Worm (Caenorhabditis elegans) whole organism, L4 larva: ENCODE data around the gene T20B3.1.

Experiments used
- F49E8.2 ChIP-seq: sonication (generic microtip); optimal IDR thresholded peaks from 2 replicates; lab custom pipeline; 2016; ENCODE audit warnings: missing compliant biosample characterization, mild to moderate bottlenecking, missing genetic modification characterization, borderline replicate concordance
- T26A8.4 ChIP-seq: fragments of 200-800 bp; sonication (Bioruptor generic); IDR thresholded peaks from 2 replicates; pipeline ENCODE4 v1.3.6; 2022; ENCODE audit warnings: missing genetic modification characterization, missing compliant biosample characterization
- Y48G9A.11 ChIP-seq: fragments of 200-800 bp; sonication (Bioruptor generic); IDR thresholded peaks from 2 replicates; pipeline ENCODE4 v1.3.6; 2022; ENCODE audit warnings: missing genetic modification reagents, missing genetic modification characterization, missing compliant biosample characterization
- Y75B8A.6 ChIP-seq: fragments of 200-800 bp; sonication (Bioruptor generic); IDR thresholded peaks from 2 replicates; pipeline ENCODE4 v1.3.6; 2022; ENCODE audit warnings: missing genetic modification reagents, missing genetic modification characterization, missing compliant biosample characterization
- aha-1 ChIP-seq: fragments of 150-350 bp; peaks from one replicate; lab custom pipeline; 2014; ENCODE audit warnings: missing biosample characterization, missing genetic modification characterization
- ama-1 ChIP-seq: fragments of 150-350 bp; optimal IDR thresholded peaks from 2 replicates; lab custom pipeline; 2014; ENCODE audit warnings: inconsistent platforms, mixed read lengths
- attf-4 ChIP-seq: sonication (generic microtip); optimal IDR thresholded peaks from 3 replicates; lab custom pipeline; 2017; ENCODE audit warnings: missing biosample characterization, missing genetic modification characterization
- daf-16 ChIP-seq, 3 experiments: sonication (generic microtip); optimal IDR thresholded peaks; 2 replicates each; lab custom pipeline; 2016 to 2017; ENCODE audit warnings: missing genetic modification characterization in 3 of 3, missing genetic modification reagents in 3 of 3, mild to moderate bottlenecking in 2 of 3, missing compliant biosample characterization in 2 of 3, missing biosample characterization in 1 of 3, moderate library complexity in 1 of 3
- daf-19 ChIP-seq: fragments of 200-800 bp; sonication (Bioruptor generic); conservative IDR thresholded peaks from 2 replicates; pipeline ENCODE4 v1.3.6; 2022; ENCODE audit warnings: missing genetic modification characterization, missing compliant biosample characterization
- dmd-6 ChIP-seq: fragments of 200-800 bp; sonication (Bioruptor generic); IDR thresholded peaks from 2 replicates; pipeline ENCODE4 v1.3.6; 2022; ENCODE audit warnings: missing genetic modification reagents, missing genetic modification characterization, missing compliant biosample characterization
- egl-43 ChIP-seq: fragments of 200-800 bp; sonication (Bioruptor generic); IDR thresholded peaks from 2 replicates; pipeline ENCODE4 v1.3.6; 2022; ENCODE audit warnings: missing genetic modification reagents, missing genetic modification characterization, missing compliant biosample characterization
- hlh-30 ChIP-seq: sonication (generic microtip); optimal IDR thresholded peaks from 2 replicates; lab custom pipeline; 2017; ENCODE audit warnings: antibody characterized with exemption, mild to moderate bottlenecking, missing genetic modification characterization, missing compliant biosample characterization; ENCODE audit not compliant: insufficient read depth
- hmg-1.1 ChIP-seq: fragments of 200-800 bp; sonication (Bioruptor generic); IDR thresholded peaks from 2 replicates; pipeline ENCODE4 v1.3.6; 2022; ENCODE audit warnings: missing genetic modification reagents, missing genetic modification characterization, missing compliant biosample characterization
- jun-1 ChIP-seq: fragments of 150-350 bp; optimal IDR thresholded peaks from 2 replicates; lab custom pipeline; 2014; ENCODE audit warnings: missing biosample characterization, missing genetic modification reagents, missing genetic modification characterization
- lin-15B ChIP-seq: fragments of 150-350 bp; sonication (generic microtip); optimal IDR thresholded peaks from 3 replicates; lab custom pipeline; 2014; ENCODE audit warnings: missing biosample characterization, missing genetic modification characterization
- madf-9 ChIP-seq: fragments of 200-800 bp; sonication (Bioruptor generic); conservative IDR thresholded peaks from 2 replicates; pipeline ENCODE4 v1.3.6; 2022; ENCODE audit warnings: missing genetic modification reagents, missing genetic modification characterization, missing compliant biosample characterization
- mdt-29 ChIP-seq: fragments of 200-800 bp; sonication (Bioruptor generic); IDR thresholded peaks from 2 replicates; pipeline ENCODE4 v1.3.6; 2022; ENCODE audit warnings: missing genetic modification reagents, missing genetic modification characterization, missing compliant biosample characterization
- nhr-28 ChIP-seq: fragments of 150-350 bp; optimal IDR thresholded peaks from 2 replicates; lab custom pipeline; 2014; ENCODE audit warnings: missing biosample characterization, missing genetic modification characterization
- nhr-48 ChIP-seq: sonication (generic microtip); optimal IDR thresholded peaks from 2 replicates; lab custom pipeline; 2016; ENCODE audit warnings: mild to moderate bottlenecking, missing genetic modification characterization, missing compliant biosample characterization
- nhr-6 ChIP-seq: fragments of 150-350 bp; optimal IDR thresholded peaks from 2 replicates; lab custom pipeline; 2014; ENCODE audit warnings: missing biosample characterization, missing genetic modification characterization
- nhr-76 ChIP-seq: fragments of 150-350 bp; optimal IDR thresholded peaks from 2 replicates; lab custom pipeline; 2014; ENCODE audit warnings: missing biosample characterization, missing genetic modification characterization
- pha-4 ChIP-seq, 2 experiments: fragments of 150-350 bp in 1 of 2; fragments of 200-800 bp in 1 of 2; sonication (Bioruptor generic) in 1 of 2; IDR thresholded peaks in 1 of 2; optimal IDR thresholded peaks in 1 of 2; 2 replicates each; pipeline versions ENCODE4 v1.3.6 to Lab custom; 2014 to 2022; ENCODE audit warnings: missing genetic modification characterization in 2 of 2, missing genetic modification reagents in 2 of 2, missing biosample characterization in 1 of 2, missing compliant biosample characterization in 1 of 2
- php-3 ChIP-seq: fragments of 200-800 bp; sonication (Bioruptor generic); IDR thresholded peaks from 2 replicates; pipeline ENCODE4 v1.3.6; 2022; ENCODE audit warnings: missing genetic modification reagents, missing genetic modification characterization, missing compliant biosample characterization
- saeg-2 ChIP-seq: fragments of 200-800 bp; sonication (Bioruptor generic); IDR thresholded peaks from 2 replicates; pipeline ENCODE4 v1.3.6; 2022; ENCODE audit warnings: missing genetic modification reagents, missing genetic modification characterization, missing compliant biosample characterization
- skn-1 ChIP-seq: fragments of 150-350 bp; optimal IDR thresholded peaks from 2 replicates; lab custom pipeline; 2014; ENCODE audit warnings: missing biosample characterization, missing genetic modification characterization
- tra-1 ChIP-seq: fragments of 200-800 bp; sonication (Bioruptor generic); IDR thresholded peaks from 2 replicates; pipeline ENCODE4 v1.3.6; 2022; ENCODE audit warnings: missing genetic modification reagents, missing genetic modification characterization, missing compliant biosample characterization
- unc-62 ChIP-seq, 3 experiments: fragments of 150-350 bp in 1 of 3; sonication (generic microtip); optimal IDR thresholded peaks in 2 of 3; peaks in 1 of 3; 1 replicate in 1 of 3; 2 replicates in 2 of 3; lab custom pipeline; 2014 to 2017; ENCODE audit warnings: missing biosample characterization in 3 of 3, missing genetic modification characterization in 3 of 3, missing genetic modification reagents in 3 of 3, missing genotype in 1 of 3
- vab-7 ChIP-seq: fragments of 200-800 bp; sonication (Bioruptor generic); IDR thresholded peaks from 2 replicates; pipeline ENCODE4 v1.3.6; 2022; ENCODE audit warnings: missing genetic modification reagents, missing genetic modification characterization, missing compliant biosample characterization
- zfp-3 ChIP-seq: fragments of 200-800 bp; sonication (Bioruptor generic); conservative IDR thresholded peaks from 2 replicates; pipeline ENCODE4 v1.3.6; 2022; ENCODE audit warnings: missing genetic modification reagents, missing genetic modification characterization, missing compliant biosample characterization

The T20B3.1 gene

DNA sequence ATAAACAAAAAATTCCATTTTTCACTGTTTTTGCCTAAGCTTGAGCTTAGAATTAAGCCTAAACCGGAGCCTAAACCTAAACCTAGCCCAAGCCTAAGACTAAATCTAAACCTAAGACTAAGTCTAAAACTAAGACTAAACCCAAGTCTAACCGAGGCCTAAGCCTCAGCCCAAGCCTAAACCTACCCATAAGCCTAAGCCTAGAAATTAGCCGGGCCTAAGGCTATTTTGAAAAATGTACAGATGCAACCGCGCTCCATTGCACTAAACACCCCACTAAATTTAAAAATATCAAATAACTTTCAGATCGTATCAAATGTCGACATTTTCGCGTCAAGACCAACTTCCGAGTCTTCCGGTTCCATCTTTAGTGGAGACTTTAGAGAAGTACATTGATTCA, at the start of gene T20B3.1:
T20B3.1 (plus strand) TSS at position 301 of the 400 bp plus-strand sequence.
- TF ChIP-seq egl-43 = no peak
- peak; percentile 22 for TF ChIP-seq aha-1 (tag; lab: Kevin White, UChicago)

DNA sequence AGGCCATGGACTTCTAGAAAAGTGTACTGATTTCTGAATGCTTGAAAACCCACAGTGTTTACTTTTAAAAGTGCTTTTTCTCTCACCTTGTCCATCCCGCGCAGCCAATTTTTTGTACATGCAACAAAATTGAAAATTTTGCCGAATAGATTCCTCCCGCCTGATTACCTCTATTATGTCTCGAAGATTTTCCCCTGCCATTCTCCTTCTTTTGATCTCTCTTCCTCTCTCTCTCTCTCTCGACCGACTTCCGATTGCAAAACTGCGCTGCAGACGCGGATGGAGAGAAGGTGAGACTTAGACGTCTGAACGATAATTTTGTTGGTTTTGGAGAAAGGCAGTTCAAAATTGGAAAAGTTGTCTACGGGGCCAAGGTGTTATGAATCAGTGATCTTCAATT, 40.9 kb upstream of the T20B3.1 start:
- TF ChIP-seq jun-1 (tag; lab: Kevin White, UChicago) (no peak), pha-4 (GFP tag; IDR thresholded peaks at IDR 0.05; lab: Robert Waterston, UW) (no peak), pha-4 (tag; optimal IDR thresholded peaks at IDR 0.05; lab: Kevin White, UChicago) (no peak), mdt-29 (GFP tag; lab: Robert Waterston, UW) (no peak), daf-16 (GFP tag; optimal IDR thresholded peaks at IDR 0.05; lab: Kevin White, UChicago) (no peak), daf-16 (tag; optimal IDR thresholded peaks at IDR 0.05; lab: Kevin White, UChicago) (no peak), T26A8.4 (no peak), nhr-6 (tag; lab: Kevin White, UChicago) (no peak), madf-9 (GFP tag; lab: Robert Waterston, UW) (no peak), nhr-28 (tag; lab: Kevin White, UChicago) (no peak), Y75B8A.6 (GFP tag; lab: Robert Waterston, UW) (no peak), attf-4 (tag; lab: Kevin White, UChicago) (no peak), zfp-3 (GFP tag; lab: Robert Waterston, UW) (no peak), daf-19 (no peak), tra-1 (GFP tag; lab: Robert Waterston, UW) (no peak), php-3 (GFP tag; lab: Robert Waterston, UW) (no peak), Y48G9A.11 (GFP tag; lab: Robert Waterston, UW) (no peak), aha-1 (tag; lab: Kevin White, UChicago) (no peak), F49E8.2 (tag; lab: Kevin White, UChicago) (no peak), saeg-2 (GFP tag; lab: Robert Waterston, UW) (no peak)

DNA sequence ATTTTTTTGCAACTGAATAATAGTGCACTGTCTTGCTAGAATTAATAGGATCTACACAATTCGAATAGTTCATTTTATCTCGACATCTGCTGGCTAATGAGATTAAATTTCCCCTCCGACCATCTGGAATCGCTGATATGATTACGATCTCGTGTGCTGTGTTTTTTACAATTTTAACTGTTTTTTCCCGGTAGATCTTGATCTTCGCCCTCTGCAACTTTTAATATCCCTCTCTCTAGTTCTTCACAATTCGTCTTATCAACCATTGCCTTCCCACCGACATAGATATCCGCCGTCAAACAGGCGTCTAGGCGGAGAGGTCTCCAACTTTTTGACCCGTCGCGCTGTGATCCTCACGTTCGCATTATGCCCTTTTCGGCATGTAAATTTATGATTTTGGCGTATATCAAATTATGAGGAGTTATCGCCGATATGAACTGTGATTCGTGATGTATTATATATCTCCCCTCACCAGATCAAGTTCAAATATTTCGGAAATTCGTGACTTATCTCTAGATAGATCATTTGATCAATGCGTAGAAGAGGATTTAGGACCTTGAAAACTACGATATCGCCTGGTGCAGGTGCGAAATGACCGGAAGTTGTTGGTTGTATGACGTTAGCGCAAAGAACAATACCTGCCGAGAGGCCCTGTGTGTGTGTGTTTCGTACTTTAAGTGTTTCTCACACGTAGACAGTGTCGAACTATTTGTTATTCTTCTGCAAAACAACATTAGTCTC, 36.7 kb upstream of the T20B3.1 start:
- TF ChIP-seq jun-1 (tag; lab: Kevin White, UChicago) (no peak), Y48G9A.11 (GFP tag; lab: Robert Waterston, UW) (no peak), lin-15B (no peak), hmg-1.1 (GFP tag; lab: Robert Waterston, UW) (no peak), Y75B8A.6 (GFP tag; lab: Robert Waterston, UW) (no peak), hlh-30 (peak; percentile 8)
- TF ChIP-seq, all 104 proteins: peak for 1

DNA sequence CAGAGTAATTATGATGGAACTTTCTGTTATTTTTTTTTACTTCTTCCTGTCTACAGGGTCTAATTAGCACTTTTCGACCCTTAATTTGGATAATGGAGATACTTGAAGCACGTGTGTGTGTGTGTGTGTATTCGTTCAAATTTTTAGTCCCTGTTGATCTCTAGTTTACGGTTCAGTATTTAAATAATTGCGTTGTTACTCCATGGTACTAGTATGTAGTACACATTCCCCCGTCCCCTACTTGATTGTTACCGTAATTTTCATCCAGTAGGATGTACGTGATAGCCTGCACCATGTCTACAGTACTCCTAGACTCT, 36.1 kb upstream of the T20B3.1 start:
- TF ChIP-seq pha-4 (GFP tag; IDR thresholded peaks at IDR 0.05; lab: Robert Waterston, UW) (no peak), pha-4 (tag; optimal IDR thresholded peaks at IDR 0.05; lab: Kevin White, UChicago) (no peak), unc-62 (GFP tag; optimal IDR thresholded peaks at IDR 0.05 in 1 of 2; lab: Kevin White, UChicago) (peak in 1 of 2 experiments; percentile 95), unc-62 (tag; optimal IDR thresholded peaks at IDR 0.05; lab: Kevin White, UChicago) (no peak), skn-1 (no peak), vab-7 (GFP tag; lab: Robert Waterston, UW) (no peak), nhr-76 (tag; lab: Kevin White, UChicago) (no peak), madf-9 (GFP tag; lab: Robert Waterston, UW) (no peak), tra-1 (GFP tag; lab: Robert Waterston, UW) (no peak)
- TF ChIP-seq, all 104 proteins: peak for 1

DNA sequence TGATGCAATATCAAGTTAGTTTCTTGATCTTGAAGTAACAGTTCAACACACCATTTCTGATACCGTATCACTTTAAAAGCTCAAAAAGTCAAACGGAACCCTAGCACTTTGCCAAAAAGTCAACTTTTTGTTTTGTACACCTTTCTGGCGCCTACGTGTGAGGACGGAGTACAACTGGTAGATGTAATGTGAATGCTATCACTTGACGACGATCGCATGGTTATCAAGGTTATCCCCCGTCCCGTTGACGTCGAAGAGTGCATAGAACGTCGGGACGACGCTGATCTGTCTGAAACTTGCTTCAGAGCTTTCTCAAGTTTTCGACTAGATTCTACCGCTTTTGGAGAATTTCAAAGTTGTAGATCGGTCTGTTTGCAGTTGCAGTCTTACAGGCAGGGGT, 35.4 kb upstream of the T20B3.1 start:
- no peak for TF ChIP-seq nhr-48
- peak in 1 of 2 experiments; percentile 93 for TF ChIP-seq unc-62 (GFP tag; optimal IDR thresholded peaks at IDR 0.05 in 1 of 2; lab: Kevin White, UChicago)
- no peak for TF ChIP-seq unc-62 (tag; optimal IDR thresholded peaks at IDR 0.05; lab: Kevin White, UChicago)
- TF ChIP-seq ama-1 (lab: Kevin White, UChicago) = no peak
- peak; percentile 2; the same call in 1 of the 2 replicates for TF ChIP-seq dmd-6 (GFP tag; lab: Robert Waterston, UW)
- TF ChIP-seq, all 104 proteins: peak for 2
